Fruit fly (Drosophila melanogaster): ENCODE measurements around the gene Ptp61F.

Gene Ptp61F

dm6 chr3L:1378862-1379543, 96.1 kb downstream of the Ptp61F start (continued):
- TF ChIP-seq CG8478 (optimal IDR thresholded peaks at IDR 0.05) (no peak), croc (GFP tag; conservative IDR thresholded peaks at IDR 0.05) (no peak; the same call in 2 of the 3 replicates), hb (GFP tag; IDR thresholded peaks at IDR 0.05; ENCODE audit: partially characterized antibody) (no peak), vnd (GFP tag; IDR thresholded peaks at IDR 0.05; ENCODE audit: partially characterized antibody) (no peak), CG7839 (tag; optimal IDR thresholded peaks at IDR 0.05) (peak; percentile 58), CG17359 (tag; optimal IDR thresholded peaks at IDR 0.05) (peak; percentile 60), Hand (GFP tag; optimal IDR thresholded peaks at IDR 0.05) (no peak), lbe (GFP tag; optimal IDR thresholded peaks at IDR 0.05) (no peak), ara (GFP tag; IDR thresholded peaks at IDR 0.05) (peak; percentile 87), Ptx1 (GFP tag; IDR thresholded peaks at IDR 0.05) (peak; percentile 55; the same call in 1 of the 2 replicates), gce (GFP tag; IDR thresholded peaks at IDR 0.05) (0 out of 3 replicates have a peak, but pooled peaks have one; percentile 13), twi (tag; optimal IDR thresholded peaks at IDR 0.05) (peak; percentile 25), slbo (GFP tag; IDR thresholded peaks at IDR 0.05) (peak; percentile 35), CG33213 (GFP tag; optimal IDR thresholded peaks at IDR 0.05) (no peak), D19A (tag; optimal IDR thresholded peaks at IDR 0.05) (peak; percentile 55), knrl (GFP tag; IDR thresholded peaks at IDR 0.05; ENCODE audit: partially characterized antibody) (no peak), CG2116 (GFP tag; optimal IDR thresholded peaks at IDR 0.05) (no peak), E2f2 (GFP tag; IDR thresholded peaks at IDR 0.05) (peak; percentile 28; the same call in 1 of the 2 replicates), CG1647 (GFP tag; optimal IDR thresholded peaks at IDR 0.05) (no peak), Usf (GFP tag; optimal IDR thresholded peaks at IDR 0.05) (peak; percentile 12), dmrt11E (tag; optimal IDR thresholded peaks at IDR 0.05) (peak; percentile 83), Bgb (GFP tag; IDR thresholded peaks at IDR 0.05; ENCODE audit: partially characterized antibody) (no peak), ranshi (GFP tag; IDR thresholded peaks at IDR 0.05) (0 out of 2 replicates have a peak, but pooled peaks have one; percentile 27), odd (GFP tag; optimal IDR thresholded peaks at IDR 0.05) (peak; percentile 17), Hmx (GFP tag; optimal IDR thresholded peaks at IDR 0.05) (no peak), CG30403 (GFP tag; optimal IDR thresholded peaks at IDR 0.05) (peak; percentile 41), Lhr (GFP tag; optimal IDR thresholded peaks at IDR 0.05) (peak; percentile 36), sens-2 (GFP tag; IDR thresholded peaks at IDR 0.05) (peak; percentile 49; the same call in 1 of the 2 replicates), NC2β (GFP tag; optimal IDR thresholded peaks at IDR 0.05) (peak; percentile 48), CoRest (tag; optimal IDR thresholded peaks at IDR 0.05) (peak; percentile 70), GATAe (GFP tag; conservative IDR thresholded peaks at IDR 0.05) (no peak), fd64A (GFP tag; optimal IDR thresholded peaks at IDR 0.05) (no peak), CG8944 (GFP tag; optimal IDR thresholded peaks at IDR 0.05) (no peak), lov (optimal IDR thresholded peaks at IDR 0.05) (no peak), lov (GFP tag; IDR thresholded peaks at IDR 0.05) (peak; percentile 58; the same call in 2 of the 3 replicates), onecut (GFP tag; IDR thresholded peaks at IDR 0.05) (peak; percentile 47), sc (optimal IDR thresholded peaks at IDR 0.05) (no peak), sc (GFP tag; optimal IDR thresholded peaks at IDR 0.05) (peak; percentile 52), CG2875 (GFP tag; optimal IDR thresholded peaks at IDR 0.05) (peak; percentile 77), CG3838 (GFP tag; optimal IDR thresholded peaks at IDR 0.05) (peak; percentile 5), CG12744 (GFP tag; optimal IDR thresholded peaks at IDR 0.05) (no peak), Ada2b (GFP tag; IDR thresholded peaks at IDR 0.05) (peak; percentile 56; the same call in 1 of the 2 replicates), tin (GFP tag; optimal IDR thresholded peaks at IDR 0.05) (peak; percentile 17), tna (GFP tag; IDR thresholded peaks at IDR 0.05; ENCODE audit: partially characterized antibody) (0 out of 2 replicates have a peak, but pooled peaks have one; percentile 30), Antp (GFP tag; optimal IDR thresholded peaks at IDR 0.05) (no peak), Neu2 (GFP tag; optimal IDR thresholded peaks at IDR 0.05; ENCODE audit: borderline replicate concordance) (no peak), run (tag; optimal IDR thresholded peaks at IDR 0.05) (no peak), HLH4C (GFP tag; IDR thresholded peaks at IDR 0.05; ENCODE audit: partially characterized antibody) (no peak), CG4328 (GFP tag; optimal IDR thresholded peaks at IDR 0.05) (no peak), Asciz (GFP tag; optimal IDR thresholded peaks at IDR 0.05) (peak; percentile 24)

Measured in whole organism, embryonic.